Fruit fly (Drosophila melanogaster) whole organism, pupa: Measurements from ENCODE around the gene CG10254.

Source experiments
- CG15710 ChIP-seq: fragments of 200-800 bp; sonication (Bioruptor generic); optimal IDR thresholded peaks from 2 replicates; lab custom pipeline; 2018; ENCODE audit warnings: missing biosample characterization, mild to moderate bottlenecking, missing genetic modification characterization, moderate library complexity
- CG8301 ChIP-seq: fragments of 200-800 bp; sonication (Bioruptor generic); optimal IDR thresholded peaks from 2 replicates; lab custom pipeline; 2018; ENCODE audit warnings: missing biosample characterization, mild to moderate bottlenecking, missing genetic modification characterization

DNA sequence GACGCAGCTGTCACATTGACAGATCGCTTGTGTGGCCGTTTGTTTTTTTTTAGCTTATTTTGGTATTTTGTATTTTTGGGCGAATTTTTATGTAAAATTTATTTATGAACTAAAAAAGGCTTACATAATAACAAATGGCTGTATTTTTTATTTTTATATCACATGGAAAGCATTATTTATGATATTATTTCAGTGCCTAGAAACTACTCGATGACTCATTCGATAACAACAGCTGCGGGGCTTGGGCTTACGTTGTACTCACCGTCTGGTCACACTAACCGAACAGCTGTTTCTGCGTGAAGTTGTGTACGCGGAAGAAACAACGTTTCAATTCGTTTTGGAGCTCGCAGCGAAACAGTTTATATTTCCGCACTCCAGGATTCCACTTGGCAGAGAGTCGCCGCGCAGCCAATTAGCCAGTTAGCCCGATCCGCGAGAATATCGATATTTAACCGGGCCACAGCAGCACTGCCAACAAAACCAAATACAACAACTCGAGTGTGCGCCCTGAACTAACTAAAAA, 38.3 kb upstream of the CG10254 start, which contains the start of the genes Hmgcr and Rpn9:
- TF ChIP-seq CG15710 (tag; lab: Kevin White, UChicago), result no peak
- TF ChIP-seq CG8301 (tag; lab: Kevin White, UChicago), result no peak
